Worm (Caenorhabditis elegans) whole organism, L4/young adult: ENCODE measurements around the gene Y15E3A.4.

ENCODE experiments used
- W03F9.2 ChIP-seq: fragments of 150-350 bp; optimal IDR thresholded peaks from 2 replicates; lab custom pipeline; 2014; ENCODE audit warnings: missing biosample characterization, missing genetic modification characterization
- him-1 ChIP-seq: sonication (generic microtip); optimal IDR thresholded peaks from 2 replicates; lab custom pipeline; 2016; ENCODE audit warnings: missing genotype, missing genetic modification reagents, missing genetic modification characterization, missing compliant biosample characterization

DNA sequence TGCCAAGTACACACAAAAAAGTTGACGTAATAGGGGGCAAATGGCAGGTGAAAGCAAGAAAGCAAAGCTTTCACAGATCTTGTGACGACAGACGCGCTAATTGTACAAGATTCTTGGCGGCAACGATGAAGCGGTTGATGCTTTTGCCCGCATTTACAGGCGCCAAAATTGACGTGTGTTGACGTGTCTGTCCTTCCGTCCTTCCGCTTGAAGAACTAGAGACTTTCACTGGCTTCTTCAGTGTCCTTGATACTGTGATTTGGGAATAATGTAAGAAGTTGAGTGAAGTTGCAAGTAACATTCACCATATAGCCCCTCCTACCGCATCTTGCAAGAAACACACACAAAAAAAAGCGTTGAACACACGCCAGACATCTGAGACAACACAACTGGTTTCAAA lies 47.0 kb upstream of the Y15E3A.4 start, which contains the start of gene jud-4:
- TF ChIP-seq him-1 (no peak), W03F9.2 (tag; lab: Kevin White, UChicago) (no peak)
